Worm (Caenorhabditis elegans) whole organism, young adult: ENCODE results near the gene npax-4.

Experiments
- B0019.2 ChIP-seq: fragments of 200-800 bp; sonication (Bioruptor generic); conservative IDR thresholded peaks from 2 replicates; pipeline ENCODE4 v1.3.6; 2022; ENCODE audit warnings: missing genetic modification reagents, missing genetic modification characterization, missing compliant biosample characterization
- B0035.1 ChIP-seq: sonication (generic microtip); optimal IDR thresholded peaks from 2 replicates; lab custom pipeline; 2016; ENCODE audit warnings: missing genetic modification characterization, mild to moderate bottlenecking, missing compliant biosample characterization, missing genotype, missing genetic modification reagents
- C06A6.2 ChIP-seq: fragments of 200-800 bp; sonication (Bioruptor generic); conservative IDR thresholded peaks from 2 replicates; pipeline ENCODE4 v1.3.6; 2022; ENCODE audit warnings: missing genetic modification characterization, missing compliant biosample characterization
- C17E4.6 ChIP-seq: fragments of 200-800 bp; sonication (Bioruptor generic); IDR thresholded peaks from 2 replicates; pipeline ENCODE4 v1.3.6; 2022; ENCODE audit warnings: missing genetic modification reagents, missing genetic modification characterization, missing compliant biosample characterization
- D2030.7 ChIP-seq: fragments of 200-800 bp; sonication (Bioruptor generic); IDR thresholded peaks from 2 replicates; pipeline ENCODE4 v1.3.6; 2022; ENCODE audit warnings: missing genetic modification reagents, missing genetic modification characterization, missing compliant biosample characterization
- F10E7.11 ChIP-seq: sonication (generic microtip); optimal IDR thresholded peaks from 2 replicates; lab custom pipeline; 2017; ENCODE audit warnings: mild to moderate bottlenecking, missing genetic modification characterization, moderate library complexity, missing compliant biosample characterization
- F57A8.1 ChIP-seq: fragments of 200-800 bp; sonication (Bioruptor generic); optimal IDR thresholded peaks from 2 replicates; lab custom pipeline; 2018; ENCODE audit warnings: mild to moderate bottlenecking, missing genetic modification characterization, moderate library complexity, missing compliant biosample characterization
- F57C9.4 ChIP-seq: sonication (generic microtip); optimal IDR thresholded peaks from 2 replicates; lab custom pipeline; 2017; ENCODE audit warnings: mild to moderate bottlenecking, missing genetic modification characterization, missing compliant biosample characterization
- T07F8.4 ChIP-seq: sonication (generic microtip); optimal IDR thresholded peaks from 2 replicates; lab custom pipeline; 2016; ENCODE audit warnings: mild to moderate bottlenecking, missing genetic modification characterization, moderate library complexity, missing compliant biosample characterization
- Y53G8AR.9 ChIP-seq: fragments of 200-800 bp; sonication (Bioruptor generic); conservative IDR thresholded peaks from 2 replicates; pipeline ENCODE4 v1.3.6; 2022; ENCODE audit warnings: missing genetic modification reagents, missing genetic modification characterization, missing compliant biosample characterization
- Y67H2A.10 ChIP-seq: fragments of 200-800 bp; sonication (Bioruptor generic); conservative IDR thresholded peaks from 2 replicates; pipeline ENCODE4 v1.3.6; 2022; ENCODE audit warnings: missing genetic modification reagents, missing genetic modification characterization, missing compliant biosample characterization
- ama-1 ChIP-seq, 3 experiments: fragments of 150-350 bp in 1 of 3; sonication (generic microtip) in 2 of 3; optimal IDR thresholded peaks; 2 replicates each; lab custom pipeline; 2014 to 2018; ENCODE audit warnings: missing biosample characterization in 2 of 3, missing genetic modification characterization in 2 of 3, missing genetic modification reagents in 2 of 3
- aptf-3 ChIP-seq: fragments of 200-800 bp; sonication (Bioruptor generic); IDR thresholded peaks from 2 replicates; pipeline ENCODE4 v1.3.6; 2022; ENCODE audit warnings: missing genetic modification characterization, missing compliant biosample characterization
- attf-6 ChIP-seq: fragments of 200-800 bp; sonication (Bioruptor generic); IDR thresholded peaks from 2 replicates; pipeline ENCODE4 v1.3.6; 2022; ENCODE audit warnings: missing genetic modification reagents, missing genetic modification characterization, missing compliant biosample characterization
- bed-1 ChIP-seq: fragments of 200-800 bp; sonication (Bioruptor generic); IDR thresholded peaks from 2 replicates; pipeline ENCODE4 v1.3.6; 2022; ENCODE audit warnings: missing genetic modification reagents, missing genetic modification characterization, missing compliant biosample characterization
- ccch-3 ChIP-seq: fragments of 200-800 bp; sonication (Bioruptor generic); optimal IDR thresholded peaks from 2 replicates; lab custom pipeline; 2018; ENCODE audit warnings: mild to moderate bottlenecking, missing genetic modification characterization, missing compliant biosample characterization
- cebp-1 ChIP-seq, 2 experiments: fragments of 200-800 bp in 1 of 2; sonication (Bioruptor generic) in 1 of 2; sonication (generic microtip) in 1 of 2; IDR thresholded peaks in 1 of 2; optimal IDR thresholded peaks in 1 of 2; 2 replicates each; pipeline versions ENCODE4 v1.3.6 to Lab custom; 2017 to 2022; ENCODE audit warnings: missing compliant biosample characterization in 2 of 2, missing genetic modification characterization in 2 of 2, mild to moderate bottlenecking in 1 of 2, missing genetic modification reagents in 1 of 2, moderate library complexity in 1 of 2
- cebp-2 ChIP-seq: fragments of 200-800 bp; sonication (Bioruptor generic); IDR thresholded peaks from 2 replicates; pipeline ENCODE4 v1.3.6; 2022; ENCODE audit warnings: missing genetic modification characterization, missing compliant biosample characterization
- ceh-100 ChIP-seq: fragments of 200-800 bp; sonication (Bioruptor generic); IDR thresholded peaks from 2 replicates; pipeline ENCODE4 v1.3.6; 2022; ENCODE audit warnings: missing genetic modification reagents, missing genetic modification characterization, missing compliant biosample characterization
- ceh-40 ChIP-seq: fragments of 200-800 bp; sonication (Bioruptor generic); IDR thresholded peaks from 2 replicates; pipeline ENCODE4 v1.3.6; 2022; ENCODE audit warnings: missing genetic modification characterization, missing compliant biosample characterization
- ceh-58 ChIP-seq: fragments of 200-800 bp; sonication (Bioruptor generic); IDR thresholded peaks from 2 replicates; pipeline ENCODE4 v1.3.6; 2022; ENCODE audit warnings: missing genetic modification characterization, missing compliant biosample characterization
- ceh-79 ChIP-seq: sonication (generic microtip); optimal IDR thresholded peaks from 2 replicates; lab custom pipeline; 2017; ENCODE audit warnings: mild to moderate bottlenecking, missing genetic modification characterization, missing compliant biosample characterization
- ceh-91 ChIP-seq: fragments of 200-800 bp; sonication (Bioruptor generic); IDR thresholded peaks from 2 replicates; pipeline ENCODE4 v1.3.6; 2022; ENCODE audit warnings: missing genetic modification reagents, missing genetic modification characterization, missing compliant biosample characterization
- die-1 ChIP-seq: sonication (generic microtip); optimal IDR thresholded peaks from 2 replicates; lab custom pipeline; 2016; ENCODE audit warnings: missing genotype, mild to moderate bottlenecking, missing genetic modification characterization, missing compliant biosample characterization
- dox-1 ChIP-seq: fragments of 200-800 bp; sonication (Bioruptor generic); IDR thresholded peaks from 2 replicates; pipeline ENCODE4 v1.3.6; 2022; ENCODE audit warnings: missing genetic modification reagents, missing genetic modification characterization, missing compliant biosample characterization
- ets-4 ChIP-seq: fragments of 200-800 bp; sonication (Bioruptor generic); optimal IDR thresholded peaks from 2 replicates; lab custom pipeline; 2018; ENCODE audit warnings: mild to moderate bottlenecking, missing genetic modification characterization, missing compliant biosample characterization
- him-1 ChIP-seq: sonication (generic microtip); optimal IDR thresholded peaks from 2 replicates; lab custom pipeline; 2016; ENCODE audit warnings: missing genotype, missing genetic modification reagents, missing genetic modification characterization, missing compliant biosample characterization
- hlh-26 ChIP-seq: fragments of 200-800 bp; sonication (Bioruptor generic); conservative IDR thresholded peaks from 2 replicates; pipeline ENCODE4 v1.3.6; 2022; ENCODE audit warnings: missing genetic modification reagents, missing genetic modification characterization, missing compliant biosample characterization
- hsf-1 ChIP-seq: fragments of 200-800 bp; sonication (Bioruptor generic); IDR thresholded peaks from 2 replicates; pipeline ENCODE4 v1.3.6; 2022; ENCODE audit warnings: missing genetic modification reagents, missing genetic modification characterization, missing compliant biosample characterization
- lag-1 ChIP-seq: fragments of 200-800 bp; sonication (Bioruptor generic); IDR thresholded peaks from 2 replicates; pipeline ENCODE4 v1.3.6; 2022; ENCODE audit warnings: missing genetic modification reagents, missing genetic modification characterization, missing compliant biosample characterization
- lin-35 ChIP-seq, 3 experiments: fragments of 150-350 bp in 2 of 3; sonication (generic microtip) in 1 of 3; optimal IDR thresholded peaks; 2 replicates each; lab custom pipeline; 2014 to 2018; ENCODE audit warnings: missing biosample characterization in 3 of 3, missing genetic modification characterization in 3 of 3, missing genetic modification reagents in 3 of 3
- madf-10 ChIP-seq: sonication (generic microtip); optimal IDR thresholded peaks from 2 replicates; lab custom pipeline; 2016; ENCODE audit warnings: mild to moderate bottlenecking, missing genetic modification characterization, missing compliant biosample characterization
- mel-28 ChIP-seq: sonication (generic microtip); optimal IDR thresholded peaks from 2 replicates; lab custom pipeline; 2016; ENCODE audit warnings: borderline replicate concordance, mild to moderate bottlenecking, missing genetic modification characterization, missing compliant biosample characterization
- nfya-2 ChIP-seq: fragments of 200-800 bp; sonication (Bioruptor generic); IDR thresholded peaks from 2 replicates; pipeline ENCODE4 v1.3.6; 2022; ENCODE audit warnings: missing genetic modification reagents, missing genetic modification characterization, missing compliant biosample characterization
- nhr-179 ChIP-seq: sonication (generic microtip); optimal IDR thresholded peaks from 2 replicates; lab custom pipeline; 2016; ENCODE audit warnings: mild to moderate bottlenecking, missing genetic modification characterization, missing compliant biosample characterization
- nhr-80 ChIP-seq: sonication (generic microtip); optimal IDR thresholded peaks from 2 replicates; lab custom pipeline; 2016; ENCODE audit warnings: missing genetic modification characterization, missing compliant biosample characterization
- pbrm-1 ChIP-seq: fragments of 200-800 bp; sonication (Bioruptor generic); IDR thresholded peaks from 2 replicates; pipeline ENCODE4 v1.3.6; 2022; ENCODE audit warnings: missing genetic modification reagents, missing genetic modification characterization, missing compliant biosample characterization
- sdz-38 ChIP-seq: sonication (generic microtip); optimal IDR thresholded peaks from 2 replicates; lab custom pipeline; 2016; ENCODE audit warnings: missing genotype, missing genetic modification characterization, missing compliant biosample characterization
- sea-2 ChIP-seq: fragments of 200-800 bp; sonication (Bioruptor generic); IDR thresholded peaks from 2 replicates; pipeline ENCODE4 v1.3.6; 2022; ENCODE audit warnings: missing genetic modification characterization, missing compliant biosample characterization
- snpc-1.3 ChIP-seq: sonication (generic microtip); optimal IDR thresholded peaks from 2 replicates; lab custom pipeline; 2017; ENCODE audit warnings: missing genetic modification characterization, mild to moderate bottlenecking, missing compliant biosample characterization, antibody characterized with exemption, moderate library complexity, missing genotype, missing genetic modification reagents; ENCODE audit not compliant: insufficient read depth
- snpc-3.4 ChIP-seq: sonication (generic microtip); optimal IDR thresholded peaks from 2 replicates; lab custom pipeline; 2017; ENCODE audit warnings: missing genetic modification characterization, mild to moderate bottlenecking, missing compliant biosample characterization, antibody characterized with exemption, moderate library complexity, missing genotype, missing genetic modification reagents
- snpc-4 ChIP-seq, 5 experiments: fragments of 150-350 bp in 1 of 5; sonication (generic microtip) in 4 of 5; optimal IDR thresholded peaks; 2 replicates each; lab custom pipeline; 2014 to 2018; ENCODE audit warnings: missing genetic modification characterization in 5 of 5, missing biosample characterization in 3 of 5, antibody characterized with exemption in 2 of 5, mild to moderate bottlenecking in 2 of 5, missing compliant biosample characterization in 2 of 5, missing genotype in 2 of 5, moderate library complexity in 2 of 5, missing genetic modification reagents in 1 of 5
- sptf-2 ChIP-seq: fragments of 200-800 bp; sonication (Bioruptor generic); optimal IDR thresholded peaks from 2 replicates; lab custom pipeline; 2018; ENCODE audit warnings: mild to moderate bottlenecking, missing genetic modification characterization, missing compliant biosample characterization
- tbp1 ChIP-seq: fragments of 200-800 bp; sonication (Bioruptor generic); optimal IDR thresholded peaks from 2 replicates; lab custom pipeline; 2018; ENCODE audit warnings: mild to moderate bottlenecking, missing genetic modification characterization, missing compliant biosample characterization
- zfh-2 ChIP-seq: fragments of 200-800 bp; sonication (Bioruptor generic); conservative IDR thresholded peaks from 2 replicates; pipeline ENCODE4 v1.3.6; 2022; ENCODE audit warnings: missing genetic modification reagents, missing genetic modification characterization, missing compliant biosample characterization
- zim-3 ChIP-seq: sonication (generic microtip); optimal IDR thresholded peaks from 2 replicates; lab custom pipeline; 2017; ENCODE audit warnings: mild to moderate bottlenecking, missing genetic modification characterization, moderate library complexity, missing compliant biosample characterization
- ztf-18 ChIP-seq: sonication (generic microtip); optimal IDR thresholded peaks from 2 replicates; lab custom pipeline; 2016; ENCODE audit warnings: missing genotype, mild to moderate bottlenecking, missing genetic modification characterization, missing compliant biosample characterization
- ztf-25 ChIP-seq: fragments of 200-800 bp; sonication (Bioruptor generic); IDR thresholded peaks from 2 replicates; pipeline ENCODE4 v1.3.6; 2022; ENCODE audit warnings: missing genetic modification reagents, missing genetic modification characterization, missing compliant biosample characterization

The npax-4 gene

ce11 chrIV:8923381-8923780, 43.7 kb upstream of the npax-4 start (continued):
- TF ChIP-seq mel-28, result no peak
- TF ChIP-seq F10E7.11, result no peak
- no peak for TF ChIP-seq ztf-25 (GFP tag; lab: Robert Waterston, UW)
- no peak for TF ChIP-seq ceh-91 (GFP tag; lab: Robert Waterston, UW)
- no peak for TF ChIP-seq C17E4.6
- TF ChIP-seq cebp-2 (GFP tag; lab: Robert Waterston, UW), result no peak
- TF ChIP-seq C06A6.2 (GFP tag; lab: Robert Waterston, UW), result no peak
- TF ChIP-seq Y53G8AR.9 (GFP tag; lab: Robert Waterston, UW), result no peak
- no peak for TF ChIP-seq cebp-1 (GFP tag; IDR thresholded peaks at IDR 0.05; lab: Robert Waterston, UW)
- no peak for TF ChIP-seq cebp-1 (tag; optimal IDR thresholded peaks at IDR 0.05; lab: Kevin White, UChicago)
- TF ChIP-seq Y67H2A.10 (GFP tag; lab: Robert Waterston, UW), result no peak
- no peak for TF ChIP-seq hsf-1 (GFP tag; lab: Robert Waterston, UW)
- TF ChIP-seq T07F8.4, result no peak
- no peak for TF ChIP-seq ets-4 (GFP tag; lab: Kevin White, UChicago)
- peak; percentile 45; the same call in 1 of the 2 replicates for TF ChIP-seq D2030.7
- TF ChIP-seq lin-35 (GFP tag; optimal IDR thresholded peaks at IDR 0.05; lab: Kevin White, UChicago), result no peak
- no peak for TF ChIP-seq attf-6 (GFP tag; lab: Robert Waterston, UW)
- 0 out of 2 replicates have a peak, but pooled peaks have one; percentile 7 for TF ChIP-seq pbrm-1 (GFP tag; lab: Robert Waterston, UW)
- no peak for TF ChIP-seq B0019.2
- TF ChIP-seq snpc-3.4 (tag; lab: Kevin White, UChicago), result no peak
- TF ChIP-seq snpc-1.3, result no peak
- TF ChIP-seq bed-1 (GFP tag; lab: Robert Waterston, UW), result no peak
- no peak for TF ChIP-seq F57A8.1
- TF ChIP-seq ceh-79 (tag; lab: Kevin White, UChicago), result no peak
- no peak for TF ChIP-seq B0035.1 (tag; lab: Kevin White, UChicago)
- peak; percentile 94 for TF ChIP-seq ztf-18
- TF ChIP-seq dox-1 (GFP tag; lab: Robert Waterston, UW), result 0 out of 2 replicates have a peak, but pooled peaks have one; percentile 48
- no peak for TF ChIP-seq nhr-80 (tag; lab: Kevin White, UChicago)
- no peak for TF ChIP-seq snpc-4 (GFP tag; optimal IDR thresholded peaks at IDR 0.05; lab: Kevin White, UChicago)
- TF ChIP-seq snpc-4 (tag; optimal IDR thresholded peaks at IDR 0.05; lab: Kevin White, UChicago), result peak in 1 of 4 experiments; percentile 41
- no peak for TF ChIP-seq zim-3 (tag; lab: Kevin White, UChicago)
- TF ChIP-seq die-1 (tag; lab: Kevin White, UChicago), result no peak
- TF ChIP-seq sdz-38, result no peak
- no peak for TF ChIP-seq aptf-3 (GFP tag; lab: Robert Waterston, UW)
- TF ChIP-seq ccch-3 (GFP tag; lab: Kevin White, UChicago), result no peak
- no peak for TF ChIP-seq nhr-179 (tag; lab: Kevin White, UChicago)
- no peak for TF ChIP-seq zfh-2 (GFP tag; lab: Robert Waterston, UW)
- TF ChIP-seq nfya-2 (GFP tag; lab: Robert Waterston, UW), result no peak
- TF ChIP-seq hlh-26 (GFP tag; lab: Robert Waterston, UW), result no peak
- no peak for TF ChIP-seq ceh-40
- no peak for TF ChIP-seq ceh-100 (GFP tag; lab: Robert Waterston, UW)
- no peak for TF ChIP-seq madf-10
- TF ChIP-seq ceh-58 (GFP tag; lab: Robert Waterston, UW), result no peak
- peak; percentile 4 for TF ChIP-seq tbp1 (GFP tag; lab: Kevin White, UChicago)
- no peak for TF ChIP-seq sptf-2 (GFP tag; lab: Kevin White, UChicago)
- TF ChIP-seq him-1 (tag; lab: Kevin White, UChicago), result no peak
- no peak for TF ChIP-seq ama-1 (optimal IDR thresholded peaks at IDR 0.05; lab: Kevin White, UChicago)
- no peak for TF ChIP-seq ama-1 (GFP tag; optimal IDR thresholded peaks at IDR 0.05; lab: Kevin White, UChicago)
- no peak for TF ChIP-seq sea-2 (GFP tag; lab: Robert Waterston, UW)
- TF ChIP-seq F57C9.4 (tag; lab: Kevin White, UChicago), result no peak
- no peak for TF ChIP-seq lag-1 (GFP tag; lab: Robert Waterston, UW)
